Fruit fly (Drosophila melanogaster) whole organism, wandering third instar larva: Measurements from ENCODE around the gene CG8837.

Experiments used
- CG32264 ChIP-seq: fragments of 200-800 bp; sonication (Bioruptor generic); optimal IDR thresholded peaks from 2 replicates; lab custom pipeline; 2016; ENCODE audit warnings: missing biosample characterization, missing genetic modification characterization
- Dif ChIP-seq: fragments of 200-275, 200-300 bp; sonication (Bioruptor generic); optimal IDR thresholded peaks from 2 replicates; lab custom pipeline; 2018; ENCODE audit warnings: missing biosample characterization, missing genetic modification characterization; ENCODE audit not compliant: partially characterized antibody
- HLH106 ChIP-seq: fragments of 200-800 bp; optimal IDR thresholded peaks from 3 replicates; lab custom pipeline; 2019; ENCODE audit warnings: missing biosample characterization, mild to moderate bottlenecking, missing genetic modification characterization, moderate library complexity
- Hnf4 ChIP-seq: fragments of 200-800 bp; sonication (Bioruptor generic); optimal IDR thresholded peaks from 2 replicates; lab custom pipeline; 2016; ENCODE audit warnings: missing biosample characterization, mild to moderate bottlenecking, missing genetic modification characterization
- Hr83 ChIP-seq: fragments of 200-300 bp; sonication (Bioruptor generic); optimal IDR thresholded peaks from 2 replicates; lab custom pipeline; 2016; ENCODE audit warnings: missing biosample characterization, mild to moderate bottlenecking, missing genetic modification characterization, moderate library complexity; ENCODE audit not compliant: poor library complexity, severe bottlenecking
- N ChIP-seq: fragments of >200 bp; optimal IDR thresholded peaks from 2 replicates; lab custom pipeline; 2018; ENCODE audit warnings: missing biosample characterization, missing external identifiers, missing genetic modification characterization
- OdsH ChIP-seq: fragments of 200-800 bp; sonication (Bioruptor generic); optimal IDR thresholded peaks from 2 replicates; lab custom pipeline; 2016; ENCODE audit warnings: missing biosample characterization, mild to moderate bottlenecking, missing genetic modification characterization
- Rel ChIP-seq, 2 experiments: fragments of 200-800 bp; sonication (Bioruptor generic) in 1 of 2; optimal IDR thresholded peaks; 2 replicates in 1 of 2; 3 replicates in 1 of 2; lab custom pipeline; 2016 to 2019; ENCODE audit warnings: mild to moderate bottlenecking in 2 of 2, missing biosample characterization in 2 of 2, missing genetic modification characterization in 2 of 2, moderate library complexity in 1 of 2
- Sp1 ChIP-seq: fragments of 200-800 bp; sonication (Bioruptor generic); optimal IDR thresholded peaks from 3 replicates; lab custom pipeline; 2019; ENCODE audit warnings: missing biosample characterization, mild to moderate bottlenecking, missing genetic modification characterization, moderate library complexity
- br ChIP-seq: fragments of 200-800 bp; sonication (Bioruptor generic); optimal IDR thresholded peaks from 2 replicates; lab custom pipeline; 2016; ENCODE audit warnings: missing biosample characterization, missing genetic modification characterization
- ey ChIP-seq: fragments of 200-800 bp; sonication (Bioruptor generic); optimal IDR thresholded peaks from 2 replicates; lab custom pipeline; 2016; ENCODE audit warnings: missing biosample characterization, missing genetic modification characterization
- foxo ChIP-seq, 2 experiments: fragments of 200-800 bp; sonication (Bioruptor generic); optimal IDR thresholded peaks; 2 replicates in 1 of 2; 3 replicates in 1 of 2; lab custom pipeline; 2016 to 2017; ENCODE audit warnings: missing biosample characterization in 2 of 2, missing genetic modification characterization in 2 of 2
- fru ChIP-seq: fragments of 200-800 bp; sonication (Bioruptor generic); optimal IDR thresholded peaks from 3 replicates; lab custom pipeline; 2016; ENCODE audit warnings: missing biosample characterization, mild to moderate bottlenecking, missing genetic modification characterization
- h ChIP-seq: fragments of 200-800 bp; sonication (Bioruptor generic); optimal IDR thresholded peaks from 3 replicates; lab custom pipeline; 2016; ENCODE audit warnings: missing biosample characterization, mild to moderate bottlenecking, missing genetic modification characterization
- jim ChIP-seq: fragments of 175-275, 200-325 bp; sonication (Bioruptor generic); optimal IDR thresholded peaks from 2 replicates; lab custom pipeline; 2016; ENCODE audit warnings: missing biosample characterization, mild to moderate bottlenecking, missing genetic modification characterization
- lola ChIP-seq: fragments of >200 bp; optimal IDR thresholded peaks from 2 replicates; lab custom pipeline; 2017; ENCODE audit warnings: missing biosample characterization, missing genetic modification characterization
- psq ChIP-seq: fragments of 200-800 bp; sonication (Bioruptor generic); optimal IDR thresholded peaks from 3 replicates; lab custom pipeline; 2017; ENCODE audit warnings: missing biosample characterization, mild to moderate bottlenecking, missing genetic modification characterization, moderate library complexity
- sage ChIP-seq: fragments of 200-800 bp; sonication (Bioruptor generic); optimal IDR thresholded peaks from 2 replicates; lab custom pipeline; 2016; ENCODE audit warnings: missing biosample characterization, mild to moderate bottlenecking, missing genetic modification characterization
- usp ChIP-seq: fragments of >200 bp; optimal IDR thresholded peaks from 2 replicates; lab custom pipeline; 2017; ENCODE audit warnings: missing biosample characterization, missing genetic modification characterization

The CG8837 gene

DNA sequence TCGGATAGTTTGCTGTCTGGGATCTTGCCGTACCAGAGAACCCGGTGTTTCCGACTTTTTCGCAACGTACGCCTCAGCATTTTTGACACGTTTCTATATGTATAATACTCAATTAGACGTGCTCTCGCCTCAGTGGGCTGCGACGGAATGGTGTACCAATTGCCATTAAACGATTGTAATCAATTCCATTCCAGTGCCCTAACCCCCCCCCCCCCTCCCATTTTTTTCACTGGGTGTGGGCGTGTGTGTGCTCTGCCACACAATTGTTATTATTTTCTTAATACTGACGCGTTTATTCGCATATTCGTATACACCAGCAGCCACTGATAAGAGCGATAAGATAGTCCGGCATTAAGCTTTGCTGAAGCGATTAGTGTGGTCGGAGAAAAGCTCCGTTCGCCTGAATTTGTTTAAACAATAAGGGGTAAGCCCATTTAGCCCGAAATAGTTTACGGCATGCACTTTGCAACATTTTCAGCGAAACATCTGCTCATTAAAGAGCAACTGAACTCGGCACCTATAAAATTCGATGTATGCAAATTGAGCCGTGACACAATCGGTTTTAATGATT lies 49.1 kb downstream of the CG8837 start:
- TF ChIP-seq br (GFP tag; lab: Kevin White, UChicago) (no peak), Sp1 (GFP tag; lab: Kevin White, UChicago) (peak; percentile 18), Rel (GFP tag; optimal IDR thresholded peaks at IDR 0.05; lab: Kevin White, UChicago) (no peak), Rel (tag; optimal IDR thresholded peaks at IDR 0.05; lab: Kevin White, UChicago) (peak; percentile 77), fru (GFP tag; lab: Kevin White, UChicago) (peak; percentile 12), jim (GFP tag; lab: Kevin White, UChicago) (no peak), sage (GFP tag; lab: Kevin White, UChicago) (no peak), Dif (GFP tag; lab: Kevin White, UChicago) (no peak), h (GFP tag; lab: Kevin White, UChicago) (peak; percentile 50)

DNA sequence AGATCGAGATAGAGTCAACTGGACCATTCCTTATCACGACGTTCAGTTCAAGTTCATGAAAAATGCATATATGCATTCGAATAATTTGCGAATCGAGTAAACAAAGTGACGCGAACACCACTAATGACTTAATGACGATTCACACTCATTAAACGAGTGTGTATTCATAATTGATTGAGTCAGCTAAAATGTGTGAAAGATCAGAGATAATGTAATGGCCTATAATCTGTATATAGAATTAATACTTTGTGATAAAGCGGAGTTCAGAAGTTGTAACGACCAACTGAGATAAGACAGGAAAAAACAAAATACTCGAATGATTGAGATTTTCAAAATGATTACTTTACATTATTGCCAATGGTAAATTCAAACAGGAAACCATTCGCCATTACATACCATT lies 49.8 kb downstream of the CG8837 start:
- TF ChIP-seq ey (GFP tag; lab: Kevin White, UChicago): no peak
- no peak for TF ChIP-seq OdsH
- TF ChIP-seq usp (GFP tag; lab: Kevin White, UChicago): no peak
- no peak for TF ChIP-seq Rel (GFP tag; optimal IDR thresholded peaks at IDR 0.05; lab: Kevin White, UChicago)
- TF ChIP-seq Rel (tag; optimal IDR thresholded peaks at IDR 0.05; lab: Kevin White, UChicago): no peak
- TF ChIP-seq, all 38 proteins: peak for 0

DNA sequence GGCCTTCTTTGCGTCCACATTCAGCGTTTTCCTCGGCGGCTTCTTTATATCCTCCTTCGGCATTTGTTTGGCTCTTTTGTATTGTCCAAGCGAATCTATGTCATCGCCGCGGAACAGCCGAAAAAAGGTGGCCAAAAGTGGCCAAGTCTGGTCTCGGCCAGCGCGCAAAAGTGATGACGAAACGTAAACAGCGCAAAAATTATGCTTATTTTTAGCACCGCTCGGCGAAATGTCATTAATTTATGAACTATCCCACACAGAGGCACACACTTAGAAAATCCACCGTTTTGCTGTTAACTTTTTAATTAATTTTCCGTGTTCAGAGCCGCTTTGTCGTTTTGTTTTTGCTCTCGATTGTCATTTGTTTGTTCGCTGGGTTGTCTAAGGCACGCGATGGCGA lies 50.9 kb downstream of the CG8837 start:
- TF ChIP-seq CG32264 (no peak), sage (GFP tag; lab: Kevin White, UChicago) (no peak)

DNA sequence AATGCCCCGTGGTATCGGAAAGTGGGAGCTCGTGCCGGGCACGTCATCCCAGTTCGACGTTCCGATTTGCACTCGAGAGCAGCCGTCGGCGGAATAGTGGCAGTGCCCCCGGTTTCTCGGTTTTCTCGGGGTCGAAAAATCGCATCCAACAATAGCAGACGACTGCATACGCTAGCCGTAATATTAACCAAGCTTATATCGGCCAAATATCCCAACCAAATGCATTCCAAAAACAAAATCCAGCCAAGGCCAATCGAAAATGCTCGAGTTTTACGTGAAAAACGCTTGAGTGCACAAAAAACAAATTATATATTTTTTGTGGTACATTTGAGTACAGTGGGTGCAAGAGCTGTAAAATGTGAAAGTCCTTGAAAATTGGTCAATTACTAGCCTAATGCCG lies 51.3 kb downstream of the CG8837 start:
- no peak for TF ChIP-seq br (GFP tag; lab: Kevin White, UChicago)
- no peak for TF ChIP-seq foxo (GFP tag; optimal IDR thresholded peaks at IDR 0.05; lab: Kevin White, UChicago)
- no peak for TF ChIP-seq Hr83

DNA sequence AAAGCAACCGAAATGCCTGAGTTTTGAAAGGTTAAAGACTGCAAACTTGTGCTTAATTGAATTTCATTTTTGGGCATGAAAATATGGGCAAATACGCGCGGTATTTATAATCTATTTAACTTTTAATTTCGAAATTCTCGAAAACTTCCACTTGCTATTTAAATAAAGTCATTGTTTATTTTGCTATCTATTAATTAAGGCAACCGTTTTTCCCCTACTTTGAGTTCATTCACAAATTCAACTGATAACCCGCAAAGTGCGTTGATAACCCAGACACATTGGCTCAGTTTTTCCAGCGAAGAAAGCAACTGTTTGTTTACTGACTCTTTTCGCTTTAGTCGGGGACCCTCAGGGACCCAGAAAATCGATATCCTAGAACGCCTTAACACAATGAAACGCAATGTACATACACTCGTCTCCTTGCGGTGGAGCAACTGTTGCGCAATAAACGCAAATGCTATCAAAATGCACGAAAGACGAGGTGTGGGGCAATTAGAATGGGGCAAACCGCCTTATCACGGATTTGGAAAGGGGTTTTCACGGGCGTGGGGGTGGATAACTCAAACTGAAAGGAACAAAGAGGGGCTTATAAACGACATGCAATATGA lies 51.8 kb downstream of the CG8837 start:
- no peak for TF ChIP-seq jim (GFP tag; lab: Kevin White, UChicago)
- TF ChIP-seq Rel (GFP tag; optimal IDR thresholded peaks at IDR 0.05; lab: Kevin White, UChicago): no peak
- TF ChIP-seq Rel (tag; optimal IDR thresholded peaks at IDR 0.05; lab: Kevin White, UChicago): peak; percentile 94

DNA sequence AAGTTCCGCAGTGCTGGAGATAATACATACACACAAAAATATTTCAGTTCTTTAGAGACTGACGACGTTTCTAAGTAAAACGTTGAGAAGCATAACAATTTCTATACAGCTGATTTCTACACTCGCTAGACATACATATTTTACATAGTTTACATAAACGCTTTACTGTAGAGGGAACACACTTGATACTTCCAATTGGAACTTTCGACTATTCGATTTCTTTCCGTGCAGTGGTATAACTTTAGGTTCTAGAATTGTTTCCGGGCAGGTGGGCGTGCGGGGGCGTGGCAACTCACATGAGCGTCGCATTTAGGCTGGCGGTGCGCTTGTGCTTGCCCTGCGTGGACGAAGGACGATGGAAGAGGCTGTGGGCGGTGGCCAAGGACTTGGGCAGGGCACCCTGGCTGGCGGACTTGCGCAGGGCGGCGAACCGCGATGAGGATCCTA lies 52.5 kb downstream of the CG8837 start:
- TF ChIP-seq fru (GFP tag; lab: Kevin White, UChicago) (peak; percentile 19), lola (GFP tag; lab: Kevin White, UChicago) (no peak), foxo (GFP tag; optimal IDR thresholded peaks at IDR 0.05; lab: Kevin White, UChicago) (peak in 1 of 2 experiments; percentile 10), psq (GFP tag; lab: Kevin White, UChicago) (peak; percentile 13), Hnf4 (GFP tag; lab: Kevin White, UChicago) (peak; percentile 12), N (GFP tag; lab: Kevin White, UChicago) (no peak), HLH106 (peak; percentile 31)
